Worm (Caenorhabditis elegans) whole organism, L1 larva: Measurements from ENCODE around the gene nac-3.

Experiments
- C04F5.9 ChIP-seq: sonication (generic microtip); optimal IDR thresholded peaks from 2 replicates; lab custom pipeline; 2016; ENCODE audit warnings: missing genetic modification characterization, missing compliant biosample characterization
- C16A3.4 ChIP-seq: fragments of 150-350 bp; optimal IDR thresholded peaks from 2 replicates; lab custom pipeline; 2014; ENCODE audit warnings: missing biosample characterization, missing genetic modification characterization
- C34B4.2 ChIP-seq: sonication (generic microtip); optimal IDR thresholded peaks from 2 replicates; lab custom pipeline; 2017; ENCODE audit warnings: mild to moderate bottlenecking, missing genetic modification characterization, missing compliant biosample characterization
- F16B12.6 ChIP-seq: fragments of 150-350 bp; optimal IDR thresholded peaks from 2 replicates; lab custom pipeline; 2014; ENCODE audit warnings: missing biosample characterization, missing genetic modification characterization
- aha-1 ChIP-seq: fragments of 150-350 bp; optimal IDR thresholded peaks from 2 replicates; lab custom pipeline; 2014; ENCODE audit warnings: missing biosample characterization, missing genetic modification characterization
- alr-1 ChIP-seq: fragments of 200-800 bp; sonication (Bioruptor generic); optimal IDR thresholded peaks from 2 replicates; lab custom pipeline; 2018; ENCODE audit warnings: borderline replicate concordance, mild to moderate bottlenecking, missing genetic modification characterization, missing compliant biosample characterization
- ama-1 ChIP-seq: fragments of 150-350 bp; optimal IDR thresholded peaks from 2 replicates; lab custom pipeline; 2014
- ceh-63 ChIP-seq: fragments of 200-800 bp; sonication (Bioruptor generic); optimal IDR thresholded peaks from 2 replicates; lab custom pipeline; 2018; ENCODE audit warnings: mild to moderate bottlenecking, missing genetic modification characterization, missing compliant biosample characterization
- ceh-82 ChIP-seq, 3 experiments: fragments of 150-350 bp in 1 of 3; sonication (generic microtip) in 2 of 3; optimal IDR thresholded peaks; 2 replicates each; lab custom pipeline; 2014 to 2017; ENCODE audit warnings: missing biosample characterization in 3 of 3, missing genetic modification characterization in 3 of 3
- ces-1 ChIP-seq: fragments of 150-350 bp; optimal IDR thresholded peaks from 2 replicates; lab custom pipeline; 2014; ENCODE audit warnings: missing biosample characterization, missing genetic modification reagents, missing genetic modification characterization
- dpl-1 ChIP-seq, 3 experiments: fragments of 150-350 bp in 2 of 3; sonication (generic microtip) in 1 of 3; optimal IDR thresholded peaks; 2 replicates each; lab custom pipeline; 2014 to 2017; ENCODE audit warnings: missing biosample characterization in 3 of 3, missing genetic modification characterization in 3 of 3, missing genetic modification reagents in 3 of 3
- dsc-1 ChIP-seq: sonication (generic microtip); optimal IDR thresholded peaks from 2 replicates; lab custom pipeline; 2016; ENCODE audit warnings: mild to moderate bottlenecking, missing genetic modification characterization, missing compliant biosample characterization
- efl-1 ChIP-seq, 4 experiments: fragments of 150-350 bp; optimal IDR thresholded peaks in 3 of 4; peaks in 1 of 4; 1 replicate in 1 of 4; 2 replicates in 3 of 4; lab custom pipeline; 2014; ENCODE audit warnings: missing biosample characterization in 2 of 4, missing genetic modification characterization in 2 of 4, missing genetic modification reagents in 2 of 4
- efl-3 ChIP-seq: fragments of 200-800 bp; sonication (Bioruptor generic); optimal IDR thresholded peaks from 2 replicates; lab custom pipeline; 2018; ENCODE audit warnings: mild to moderate bottlenecking, missing genetic modification characterization, missing compliant biosample characterization
- egl-13 ChIP-seq: sonication (generic microtip); optimal IDR thresholded peaks from 2 replicates; lab custom pipeline; 2016; ENCODE audit warnings: missing genotype, missing genetic modification reagents, missing genetic modification characterization, missing compliant biosample characterization
- elt-3 ChIP-seq, 6 experiments: fragments of 150-350 bp in 1 of 6; sonication (generic microtip); optimal IDR thresholded peaks; 2 replicates each; lab custom pipeline; 2017 to 2018; ENCODE audit warnings: missing biosample characterization in 6 of 6, missing genetic modification characterization in 6 of 6, inconsistent platforms in 1 of 6
- fkh-10 ChIP-seq: sonication (generic microtip); optimal IDR thresholded peaks from 2 replicates; lab custom pipeline; 2017; ENCODE audit warnings: missing biosample characterization, missing genetic modification reagents, missing genetic modification characterization
- fkh-8 ChIP-seq: sonication (generic microtip); optimal IDR thresholded peaks from 2 replicates; lab custom pipeline; 2016; ENCODE audit warnings: mild to moderate bottlenecking, missing genetic modification characterization, missing compliant biosample characterization
- hlh-17 ChIP-seq: fragments of 200-800 bp; sonication (Bioruptor generic); optimal IDR thresholded peaks from 2 replicates; lab custom pipeline; 2018; ENCODE audit warnings: missing genetic modification characterization, mild to moderate bottlenecking, missing compliant biosample characterization, moderate library complexity, borderline replicate concordance
- irx-1 ChIP-seq: sonication (generic microtip); optimal IDR thresholded peaks from 2 replicates; lab custom pipeline; 2016; ENCODE audit warnings: missing genetic modification characterization, missing compliant biosample characterization
- jun-1 ChIP-seq: fragments of 150-350 bp; optimal IDR thresholded peaks from 2 replicates; lab custom pipeline; 2014; ENCODE audit warnings: missing biosample characterization, missing genetic modification reagents, missing genetic modification characterization
- lin-14 ChIP-seq: fragments of 200-800 bp; sonication (Bioruptor generic); optimal IDR thresholded peaks from 2 replicates; lab custom pipeline; 2018; ENCODE audit warnings: mild to moderate bottlenecking, missing genetic modification characterization, moderate library complexity, missing compliant biosample characterization
- lin-15B ChIP-seq: fragments of 150-350 bp; sonication (generic microtip); optimal IDR thresholded peaks from 3 replicates; lab custom pipeline; 2014; ENCODE audit warnings: missing biosample characterization, missing genetic modification characterization
- lin-39 ChIP-seq: fragments of 150-350 bp; optimal IDR thresholded peaks from 2 replicates; lab custom pipeline; 2014; ENCODE audit warnings: missing biosample characterization, missing genetic modification reagents, missing genetic modification characterization
- lir-3 ChIP-seq: sonication (generic microtip); optimal IDR thresholded peaks from 2 replicates; lab custom pipeline; 2016; ENCODE audit warnings: mild to moderate bottlenecking, missing genetic modification characterization, moderate library complexity, missing compliant biosample characterization; ENCODE audit not compliant: poor library complexity
- lsy-2 ChIP-seq, 2 experiments: fragments of 150-350 bp; optimal IDR thresholded peaks; 2 replicates each; lab custom pipeline; 2014; ENCODE audit warnings: missing biosample characterization in 2 of 2, missing genetic modification characterization in 2 of 2
- mep-1 ChIP-seq: fragments of 150-350 bp; optimal IDR thresholded peaks from 2 replicates; lab custom pipeline; 2014; ENCODE audit warnings: missing biosample characterization, missing genetic modification characterization
- nhr-11 ChIP-seq: fragments of 150-350 bp; optimal IDR thresholded peaks from 2 replicates; lab custom pipeline; 2014; ENCODE audit warnings: missing biosample characterization, missing genetic modification characterization
- nhr-12 ChIP-seq: sonication (generic microtip); optimal IDR thresholded peaks from 2 replicates; lab custom pipeline; 2017; ENCODE audit warnings: missing biosample characterization, missing genetic modification characterization
- nhr-19 ChIP-seq: fragments of 200-800 bp; sonication (Bioruptor generic); conservative IDR thresholded peaks from 2 replicates; pipeline ENCODE4 v1.3.6; 2022; ENCODE audit warnings: missing genetic modification characterization, missing compliant biosample characterization
- nhr-20 ChIP-seq: sonication (generic microtip); optimal IDR thresholded peaks from 2 replicates; lab custom pipeline; 2016; ENCODE audit warnings: mild to moderate bottlenecking, missing genetic modification characterization, missing compliant biosample characterization
- nhr-28 ChIP-seq: fragments of 150-350 bp; optimal IDR thresholded peaks from 2 replicates; lab custom pipeline; 2014; ENCODE audit warnings: missing biosample characterization, missing genetic modification characterization
- nhr-47 ChIP-seq: sonication (generic microtip); optimal IDR thresholded peaks from 2 replicates; lab custom pipeline; 2016; ENCODE audit warnings: mild to moderate bottlenecking, missing genetic modification characterization, moderate library complexity, missing compliant biosample characterization
- nhr-71 ChIP-seq: sonication (generic microtip); optimal IDR thresholded peaks from 2 replicates; lab custom pipeline; 2016; ENCODE audit warnings: mild to moderate bottlenecking, missing genetic modification characterization, moderate library complexity, missing compliant biosample characterization
- nhr-76 ChIP-seq: sonication (generic microtip); optimal IDR thresholded peaks from 2 replicates; lab custom pipeline; 2017; ENCODE audit warnings: missing biosample characterization, missing genetic modification characterization
- nhr-77 ChIP-seq: fragments of 150-350 bp; optimal IDR thresholded peaks from 2 replicates; lab custom pipeline; 2014; ENCODE audit warnings: missing biosample characterization, missing genetic modification characterization
- nhr-84 ChIP-seq: sonication (generic microtip); optimal IDR thresholded peaks from 2 replicates; lab custom pipeline; 2017; ENCODE audit warnings: missing biosample characterization, missing genetic modification characterization
- nhr-85 ChIP-seq: sonication (generic microtip); peaks from one replicate; lab custom pipeline; 2016; ENCODE audit warnings: missing genetic modification characterization, inconsistent platforms, missing compliant biosample characterization
- nhr-90 ChIP-seq: sonication (generic microtip); optimal IDR thresholded peaks from 2 replicates; lab custom pipeline; 2016; ENCODE audit warnings: mild to moderate bottlenecking, missing genetic modification characterization, missing compliant biosample characterization; ENCODE audit not compliant: poor library complexity
- pax-3 ChIP-seq: fragments of 200-800 bp; sonication (Bioruptor generic); optimal IDR thresholded peaks from 2 replicates; lab custom pipeline; 2018; ENCODE audit warnings: mild to moderate bottlenecking, missing genetic modification characterization, moderate library complexity, missing compliant biosample characterization
- pqm-1 ChIP-seq: sonication (generic microtip); optimal IDR thresholded peaks from 3 replicates; lab custom pipeline; 2017; ENCODE audit warnings: missing biosample characterization, missing genetic modification characterization
- skn-1 ChIP-seq: fragments of 150-350 bp; optimal IDR thresholded peaks from 2 replicates; lab custom pipeline; 2014; ENCODE audit warnings: missing biosample characterization, missing genetic modification characterization
- snu-23 ChIP-seq: sonication (generic microtip); optimal IDR thresholded peaks from 2 replicates; lab custom pipeline; 2016; ENCODE audit warnings: missing genetic modification characterization, missing compliant biosample characterization
- sox-4 ChIP-seq: sonication (generic microtip); optimal IDR thresholded peaks from 2 replicates; lab custom pipeline; 2016; ENCODE audit warnings: missing genetic modification characterization, missing compliant biosample characterization
- tbx-2 ChIP-seq: sonication (generic microtip); optimal IDR thresholded peaks from 2 replicates; lab custom pipeline; 2016; ENCODE audit warnings: missing genetic modification characterization, missing compliant biosample characterization
- unc-62 ChIP-seq: fragments of 150-350 bp; optimal IDR thresholded peaks from 2 replicates; lab custom pipeline; 2014; ENCODE audit warnings: missing biosample characterization, missing genetic modification reagents, missing genetic modification characterization
- unc-86 ChIP-seq: sonication (generic microtip); optimal IDR thresholded peaks from 2 replicates; lab custom pipeline; 2016; ENCODE audit warnings: missing genetic modification characterization, missing compliant biosample characterization
- vab-15 ChIP-seq: sonication (generic microtip); optimal IDR thresholded peaks from 2 replicates; lab custom pipeline; 2017; ENCODE audit warnings: missing genotype, mild to moderate bottlenecking, missing genetic modification characterization, missing compliant biosample characterization
- xbp-1 ChIP-seq: sonication (generic microtip); optimal IDR thresholded peaks from 2 replicates; lab custom pipeline; 2016; ENCODE audit warnings: missing genetic modification characterization, missing compliant biosample characterization
- zag-1 ChIP-seq: fragments of 150-350 bp; optimal IDR thresholded peaks from 2 replicates; lab custom pipeline; 2014; ENCODE audit warnings: missing biosample characterization, missing genetic modification characterization
- zip-4 ChIP-seq: fragments of 200-800 bp; sonication (Bioruptor generic); optimal IDR thresholded peaks from 2 replicates; lab custom pipeline; 2018; ENCODE audit warnings: mild to moderate bottlenecking, missing genetic modification characterization, moderate library complexity, missing compliant biosample characterization
- ztf-11 ChIP-seq, 2 experiments: sonication (generic microtip); optimal IDR thresholded peaks; 2 replicates each; lab custom pipeline; 2016 to 2017; ENCODE audit warnings: missing genetic modification characterization in 2 of 2, missing biosample characterization in 1 of 2, missing compliant biosample characterization in 1 of 2

nac-3 gene

DNA sequence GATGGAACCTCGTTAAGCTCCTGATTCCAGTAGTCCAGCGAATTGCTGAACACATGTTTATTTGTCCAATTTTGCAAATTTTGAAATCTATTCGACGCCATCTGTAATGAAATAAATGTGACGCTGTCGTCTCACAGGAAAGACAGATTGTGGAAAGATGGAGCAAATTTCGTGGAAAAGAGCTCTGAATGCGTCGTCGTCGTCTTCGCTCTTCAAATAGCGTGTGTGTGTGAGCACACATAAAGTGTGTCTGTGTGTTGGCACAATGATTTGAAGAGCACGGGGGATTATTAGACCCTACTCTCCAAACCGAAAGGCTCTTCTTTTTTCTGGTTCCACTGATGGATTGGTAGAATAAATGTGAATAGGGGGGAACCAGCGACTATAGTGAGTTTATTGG, 33.6 kb downstream of the nac-3 start, which contains the start of gene unc-47:
Gene unc-47 (minus strand): TSS at position 101 of the 400 bp plus-strand sequence.
- TF ChIP-seq lin-14 (GFP tag; lab: Kevin White, UChicago) = no peak
- no peak for TF ChIP-seq lin-39 (tag; lab: Kevin White, UChicago)
- no peak for TF ChIP-seq nhr-20 (tag; lab: Kevin White, UChicago)

DNA sequence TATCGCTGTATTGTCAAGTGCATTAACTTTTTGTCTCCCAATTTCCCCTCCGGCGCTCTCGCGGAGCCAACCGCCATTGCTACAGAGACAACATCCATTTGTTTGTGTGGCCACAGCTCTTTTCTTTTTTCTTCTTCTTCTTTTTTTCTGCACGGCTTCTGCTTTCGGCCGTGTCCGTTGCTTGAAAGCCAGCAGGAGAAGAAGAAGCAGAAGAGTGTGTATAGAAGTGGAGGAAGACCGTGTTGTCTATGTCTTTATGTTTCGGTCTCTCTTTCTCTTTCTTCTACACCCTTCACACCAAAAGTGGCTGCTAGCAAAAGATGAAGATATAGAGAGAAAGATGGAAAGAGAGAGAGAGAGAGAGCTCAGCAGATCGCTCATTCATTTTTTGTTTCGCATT, 35.2 kb downstream of the nac-3 start:
- TF ChIP-seq jun-1 = no peak
- peak; percentile 75 for TF ChIP-seq lin-14 (GFP tag; lab: Kevin White, UChicago)
- no peak for TF ChIP-seq nhr-90
- TF ChIP-seq elt-3 (tag; optimal IDR thresholded peaks at IDR 0.05; lab: Kevin White, UChicago) = no peak
- TF ChIP-seq lir-3 (tag; lab: Kevin White, UChicago) = no peak
- no peak for TF ChIP-seq C16A3.4 (tag; lab: Kevin White, UChicago)
- TF ChIP-seq nhr-76 (tag; lab: Kevin White, UChicago) = no peak
- TF ChIP-seq dpl-1 (GFP tag; optimal IDR thresholded peaks at IDR 0.05; lab: Kevin White, UChicago) = peak in 1 of 3 experiments; percentile 21
- TF ChIP-seq C04F5.9 (tag; lab: Kevin White, UChicago) = no peak
- TF ChIP-seq fkh-8 (tag; lab: Kevin White, UChicago) = peak; percentile 49
- TF ChIP-seq nhr-19 (GFP tag; lab: Robert Waterston, UW) = no peak
- no peak for TF ChIP-seq nhr-12
- TF ChIP-seq xbp-1 (tag; lab: Kevin White, UChicago) = no peak
- TF ChIP-seq F16B12.6 = peak; percentile 10
- TF ChIP-seq aha-1 = no peak
- peak; percentile 59 for TF ChIP-seq fkh-10 (GFP tag; lab: Kevin White, UChicago)
- TF ChIP-seq zag-1 (tag; lab: Kevin White, UChicago) = no peak
- no peak for TF ChIP-seq lsy-2 (tag; optimal IDR thresholded peaks at IDR 0.05; lab: Kevin White, UChicago)
- no peak for TF ChIP-seq zip-4
- TF ChIP-seq hlh-17 (GFP tag; lab: Kevin White, UChicago) = no peak
- no peak for TF ChIP-seq efl-3
- no peak for TF ChIP-seq alr-1
- peak in 1 of 3 experiments; percentile 39 for TF ChIP-seq ceh-82 (tag; optimal IDR thresholded peaks at IDR 0.05; lab: Kevin White, UChicago)
- no peak for TF ChIP-seq egl-13 (tag; lab: Kevin White, UChicago)
- no peak for TF ChIP-seq unc-62 (GFP tag; lab: Kevin White, UChicago)
- peak; percentile 22 to 25 for TF ChIP-seq efl-1 (optimal IDR thresholded peaks at IDR 0.05; lab: Kevin White, UChicago)
- TF ChIP-seq efl-1 (GFP tag; optimal IDR thresholded peaks at IDR 0.05 in 1 of 2; lab: Kevin White, UChicago) = no peak
- no peak for TF ChIP-seq ztf-11 (tag; optimal IDR thresholded peaks at IDR 0.05; lab: Kevin White, UChicago)
- no peak for TF ChIP-seq irx-1
- TF ChIP-seq nhr-47 (tag; lab: Kevin White, UChicago) = no peak
- no peak for TF ChIP-seq tbx-2 (tag; lab: Kevin White, UChicago)
- no peak for TF ChIP-seq lin-15B (tag; lab: Kevin White, UChicago)
- TF ChIP-seq skn-1 (tag; lab: Kevin White, UChicago) = no peak
- TF ChIP-seq pqm-1 (tag; lab: Kevin White, UChicago) = no peak
- TF ChIP-seq unc-86 (tag; lab: Kevin White, UChicago) = peak; percentile 13
- TF ChIP-seq ama-1 (lab: Kevin White, UChicago) = no peak
- no peak for TF ChIP-seq nhr-71 (tag; lab: Kevin White, UChicago)
- TF ChIP-seq vab-15 = no peak
- TF ChIP-seq mep-1 (tag; lab: Kevin White, UChicago) = no peak

DNA sequence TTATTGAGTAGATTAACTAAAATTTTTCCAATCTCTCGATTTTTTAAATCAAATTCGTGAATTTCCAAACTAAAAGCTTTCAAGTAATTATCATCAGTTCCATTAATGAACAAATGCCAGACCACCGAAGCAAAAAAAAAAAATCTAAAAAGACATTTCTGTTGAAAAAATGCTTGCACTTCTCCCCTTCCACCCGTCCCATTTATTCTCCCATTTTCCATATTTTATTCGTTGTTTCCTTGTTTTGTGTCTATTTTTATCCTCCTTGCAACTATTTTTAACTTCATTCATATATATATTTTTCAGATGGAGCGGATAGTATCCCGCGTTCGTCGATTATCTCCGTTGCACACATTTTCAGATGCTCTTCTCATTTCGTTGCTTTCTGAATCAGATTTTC, 36.3 kb downstream of the nac-3 start, which contains the start of gene epac-1:
Gene epac-1 (plus strand): TSS at position 301 of the 400 bp plus-strand sequence.
- TF ChIP-seq nhr-11 (tag; lab: Kevin White, UChicago) = no peak
- no peak for TF ChIP-seq dpl-1 (GFP tag; optimal IDR thresholded peaks at IDR 0.05; lab: Kevin White, UChicago)
- no peak for TF ChIP-seq ceh-63
- TF ChIP-seq dsc-1 (tag; lab: Kevin White, UChicago) = no peak
- no peak for TF ChIP-seq snu-23
- no peak for TF ChIP-seq ces-1 (GFP tag; lab: Kevin White, UChicago)
- TF ChIP-seq sox-4 (tag; lab: Kevin White, UChicago) = no peak
- TF ChIP-seq nhr-28 (tag; lab: Kevin White, UChicago) = no peak
- TF ChIP-seq vab-15 = no peak
- TF ChIP-seq C34B4.2 (tag; lab: Kevin White, UChicago) = no peak
- TF ChIP-seq nhr-71 (tag; lab: Kevin White, UChicago) = no peak
- no peak for TF ChIP-seq nhr-77 (tag; lab: Kevin White, UChicago)
- no peak for TF ChIP-seq nhr-84 (tag; lab: Kevin White, UChicago)
- TF ChIP-seq nhr-85 (tag; lab: Kevin White, UChicago) = no peak
- no peak for TF ChIP-seq egl-13 (tag; lab: Kevin White, UChicago)
- no peak for TF ChIP-seq pax-3
